Fruit fly (Drosophila melanogaster) whole organism, adult: ENCODE measurements around the gene CG31431.

Source experiments
- CG11617 ChIP-seq: fragments of 200-800 bp; sonication (Bioruptor generic); optimal IDR thresholded peaks from 2 replicates; lab custom pipeline; 2017; ENCODE audit warnings: mild to moderate bottlenecking, missing biosample characterization, missing genetic modification reagents, missing genetic modification characterization
- CG12768 ChIP-seq: fragments of 200-800 bp; sonication (Bioruptor generic); optimal IDR thresholded peaks from 2 replicates; lab custom pipeline; 2017; ENCODE audit warnings: missing biosample characterization, missing genetic modification characterization, mild to moderate bottlenecking, moderate library complexity, missing genetic modification reagents
- CG14711 ChIP-seq: fragments of 200-800 bp; sonication (Bioruptor generic); optimal IDR thresholded peaks from 2 replicates; lab custom pipeline; 2018; ENCODE audit warnings: missing biosample characterization, mild to moderate bottlenecking, missing genetic modification characterization, moderate library complexity
- CG1620 ChIP-seq: fragments of 200-800 bp; sonication (Bioruptor generic); optimal IDR thresholded peaks from 2 replicates; lab custom pipeline; 2016; ENCODE audit warnings: missing biosample characterization, missing genetic modification characterization
- CG33017 ChIP-seq: fragments of 200-800 bp; sonication (Bioruptor generic); optimal IDR thresholded peaks from 2 replicates; lab custom pipeline; 2018; ENCODE audit warnings: missing biosample characterization, mild to moderate bottlenecking, missing genetic modification characterization, moderate library complexity
- CG5204 ChIP-seq: fragments of 200-800 bp; sonication (Bioruptor generic); optimal IDR thresholded peaks from 2 replicates; lab custom pipeline; 2016; ENCODE audit warnings: missing biosample characterization, missing genetic modification characterization
- CG7045 ChIP-seq: fragments of 200-800 bp; sonication (Bioruptor generic); optimal IDR thresholded peaks from 2 replicates; lab custom pipeline; 2017; ENCODE audit warnings: missing biosample characterization, mild to moderate bottlenecking, missing genetic modification characterization
- CG7101 ChIP-seq: fragments of 200-800 bp; sonication (Bioruptor generic); optimal IDR thresholded peaks from 2 replicates; lab custom pipeline; 2018; ENCODE audit warnings: missing biosample characterization, mild to moderate bottlenecking, missing genetic modification characterization, moderate library complexity
- Clk ChIP-seq: fragments of 200-800 bp; sonication (Bioruptor generic); optimal IDR thresholded peaks from 2 replicates; lab custom pipeline; 2017; ENCODE audit warnings: missing biosample characterization, missing genetic modification characterization
- Crg-1 ChIP-seq: fragments of 200-800 bp; sonication (Bioruptor generic); optimal IDR thresholded peaks from 2 replicates; lab custom pipeline; 2016; ENCODE audit warnings: missing biosample characterization, missing genetic modification characterization
- Hr96 ChIP-seq: fragments of 200-800 bp; sonication (Bioruptor generic); optimal IDR thresholded peaks from 2 replicates; lab custom pipeline; 2016; ENCODE audit warnings: missing biosample characterization, missing genetic modification characterization
- Mnt ChIP-seq: fragments of 200-800 bp; sonication (Bioruptor generic); optimal IDR thresholded peaks from 2 replicates; lab custom pipeline; 2016; ENCODE audit warnings: missing biosample characterization, mild to moderate bottlenecking, missing genetic modification characterization
- bab1 ChIP-seq: fragments of 200-800 bp; sonication (Bioruptor generic); optimal IDR thresholded peaks from 3 replicates; lab custom pipeline; 2019; ENCODE audit warnings: missing biosample characterization, mild to moderate bottlenecking, missing genetic modification characterization, moderate library complexity
- cic ChIP-seq: fragments of 200-800 bp; sonication (Bioruptor generic); optimal IDR thresholded peaks from 2 replicates; lab custom pipeline; 2017; ENCODE audit warnings: missing biosample characterization, mild to moderate bottlenecking, missing genetic modification characterization, moderate library complexity
- cnc ChIP-seq, 2 experiments: fragments of >200 bp; optimal IDR thresholded peaks; 2 replicates each; lab custom pipeline; 2017
- kay ChIP-seq: fragments of 200-800 bp; sonication (Bioruptor generic); peaks from one replicate; lab custom pipeline; 2016; ENCODE audit warnings: missing biosample characterization, missing genetic modification characterization, borderline replicate concordance
- ovo ChIP-seq: fragments of 200-800 bp; sonication (Bioruptor generic); optimal IDR thresholded peaks from 2 replicates; lab custom pipeline; 2016; ENCODE audit warnings: missing biosample characterization, missing genetic modification characterization
- pad ChIP-seq: fragments of 200-800 bp; sonication (Bioruptor generic); optimal IDR thresholded peaks from 3 replicates; lab custom pipeline; 2017; ENCODE audit warnings: missing biosample characterization, missing genetic modification characterization, mild to moderate bottlenecking, moderate library complexity, missing genetic modification reagents
- tj ChIP-seq: fragments of 200-800 bp; sonication (Bioruptor generic); optimal IDR thresholded peaks from 3 replicates; lab custom pipeline; 2017; ENCODE audit warnings: missing biosample characterization, mild to moderate bottlenecking, missing genetic modification characterization, moderate library complexity
- toe ChIP-seq: fragments of 200-800 bp; sonication (Bioruptor generic); optimal IDR thresholded peaks from 2 replicates; lab custom pipeline; 2016; ENCODE audit warnings: missing biosample characterization, missing genetic modification characterization

CG31431 gene

dm6 chr3R:21892450-21892849, 22.0 kb downstream of the CG31431 start:
- TF ChIP-seq cnc (optimal IDR thresholded peaks at IDR 0.05; lab: Kevin White, UChicago) (no peak), CG11617 (GFP tag; lab: Kevin White, UChicago) (no peak), CG12768 (no peak)

dm6 chr3R:21893929-21894328, 23.4 kb downstream of the CG31431 start:
- no peak for TF ChIP-seq bab1
- no peak for TF ChIP-seq tj (GFP tag; lab: Kevin White, UChicago)
- no peak for TF ChIP-seq toe
- TF ChIP-seq CG12768: no peak
- TF ChIP-seq CG33017 (tag; lab: Kevin White, UChicago): no peak
- no peak for TF ChIP-seq CG7045
- TF ChIP-seq cic: no peak
- no peak for TF ChIP-seq CG11617 (GFP tag; lab: Kevin White, UChicago)
- no peak for TF ChIP-seq Mnt (GFP tag; lab: Kevin White, UChicago)
- no peak for TF ChIP-seq pad
- no peak for TF ChIP-seq CG7101 (tag; lab: Kevin White, UChicago)
- TF ChIP-seq CG5204: no peak
- no peak for TF ChIP-seq Crg-1 (GFP tag; lab: Kevin White, UChicago)
- no peak for TF ChIP-seq CG1620 (GFP tag; lab: Kevin White, UChicago)

- TF ChIP-seq cic (no peak), Clk (GFP tag; lab: Kevin White, UChicago) (no peak), tj (GFP tag; lab: Kevin White, UChicago) (peak; percentile 77)
Measured at dm6 chr3R:21895961-21896875, 25.7 kb downstream of the CG31431 start.

- TF ChIP-seq CG7101 (tag; lab: Kevin White, UChicago) (peak; percentile 61), CG14711 (peak; percentile 44), pad (peak; percentile 12), cnc (optimal IDR thresholded peaks at IDR 0.05; lab: Kevin White, UChicago) (no peak), CG33017 (tag; lab: Kevin White, UChicago) (no peak), bab1 (peak; percentile 52), CG11617 (GFP tag; lab: Kevin White, UChicago) (no peak), tj (GFP tag; lab: Kevin White, UChicago) (peak; percentile 76), Crg-1 (GFP tag; lab: Kevin White, UChicago) (no peak), CG1620 (GFP tag; lab: Kevin White, UChicago) (no peak), kay (GFP tag; lab: Kevin White, UChicago) (no peak), CG7045 (no peak), Hr96 (GFP tag; lab: Kevin White, UChicago) (peak; percentile 44), CG12768 (no peak), Mnt (GFP tag; lab: Kevin White, UChicago) (no peak), ovo (no peak), cic (no peak), CG5204 (no peak), Clk (GFP tag; lab: Kevin White, UChicago) (no peak), toe (no peak)
Measured at dm6 chr3R:21897565-21897964, 27.1 kb downstream of the CG31431 start.

- no peak for TF ChIP-seq bab1
- no peak for TF ChIP-seq cnc (optimal IDR thresholded peaks at IDR 0.05; lab: Kevin White, UChicago)
- no peak for TF ChIP-seq pad
- no peak for TF ChIP-seq Hr96 (GFP tag; lab: Kevin White, UChicago)
- no peak for TF ChIP-seq CG14711
- TF ChIP-seq Crg-1 (GFP tag; lab: Kevin White, UChicago): no peak
- TF ChIP-seq Clk (GFP tag; lab: Kevin White, UChicago): no peak
- TF ChIP-seq CG5204: no peak
- TF ChIP-seq Mnt (GFP tag; lab: Kevin White, UChicago): no peak
- no peak for TF ChIP-seq toe
Measured at dm6 chr3R:21898758-21899157, 28.3 kb downstream of the CG31431 start.

dm6 chr3R:21899170-21899575, 28.7 kb downstream of the CG31431 start:
- TF ChIP-seq kay (GFP tag; lab: Kevin White, UChicago): no peak
- no peak for TF ChIP-seq Hr96 (GFP tag; lab: Kevin White, UChicago)
- no peak for TF ChIP-seq toe
- TF ChIP-seq CG7045: no peak
- TF ChIP-seq Clk (GFP tag; lab: Kevin White, UChicago): no peak
- no peak for TF ChIP-seq Mnt (GFP tag; lab: Kevin White, UChicago)
- no peak for TF ChIP-seq CG33017 (tag; lab: Kevin White, UChicago)
- no peak for TF ChIP-seq CG14711
- TF ChIP-seq cnc (optimal IDR thresholded peaks at IDR 0.05; lab: Kevin White, UChicago): no peak
- no peak for TF ChIP-seq ovo
- TF ChIP-seq Crg-1 (GFP tag; lab: Kevin White, UChicago): no peak
- no peak for TF ChIP-seq cic
- no peak for TF ChIP-seq bab1
- TF ChIP-seq CG12768: no peak
- no peak for TF ChIP-seq tj (GFP tag; lab: Kevin White, UChicago)
- TF ChIP-seq CG11617 (GFP tag; lab: Kevin White, UChicago): no peak
- TF ChIP-seq CG7101 (tag; lab: Kevin White, UChicago): no peak
- no peak for TF ChIP-seq CG1620 (GFP tag; lab: Kevin White, UChicago)
- TF ChIP-seq CG5204: no peak
- no peak for TF ChIP-seq pad

dm6 chr3R:21904345-21904744, 33.9 kb downstream of the CG31431 start:
- TF ChIP-seq CG7101 (tag; lab: Kevin White, UChicago): no peak
- TF ChIP-seq CG7045: no peak
- TF ChIP-seq Hr96 (GFP tag; lab: Kevin White, UChicago): no peak
- no peak for TF ChIP-seq CG5204
- TF ChIP-seq Crg-1 (GFP tag; lab: Kevin White, UChicago): no peak
- TF ChIP-seq Clk (GFP tag; lab: Kevin White, UChicago): no peak
- no peak for TF ChIP-seq CG11617 (GFP tag; lab: Kevin White, UChicago)
- no peak for TF ChIP-seq pad
- TF ChIP-seq CG14711: no peak
- no peak for TF ChIP-seq CG33017 (tag; lab: Kevin White, UChicago)
- no peak for TF ChIP-seq Mnt (GFP tag; lab: Kevin White, UChicago)
